Fruit fly (Drosophila melanogaster): ENCODE results near the gene CG3588.

DNA sequence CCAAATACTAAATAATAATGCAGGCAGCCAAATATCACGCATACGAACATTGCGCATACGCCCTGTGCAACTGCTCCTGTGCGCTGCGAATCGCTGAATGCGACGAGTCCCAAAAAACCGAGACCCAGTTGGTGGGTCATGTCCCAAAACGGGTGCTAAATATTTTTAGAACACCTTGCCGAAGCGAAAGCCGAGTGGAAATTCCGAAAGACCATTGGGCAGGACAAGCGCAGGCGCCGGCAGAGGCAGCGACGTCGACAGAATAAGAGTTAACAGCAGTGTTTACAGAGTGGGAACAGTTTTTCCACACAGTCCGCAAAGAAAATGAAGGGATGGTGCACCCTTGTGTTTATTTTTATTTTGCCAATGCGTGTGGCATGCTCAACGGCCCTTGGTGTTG lies 31.4 kb upstream of the CG3588 start:
- TF ChIP-seq insv (optimal IDR thresholded peaks at IDR 0.05) (no peak), Myc (optimal IDR thresholded peaks at IDR 0.05) (no peak), h (optimal IDR thresholded peaks at IDR 0.05) (no peak), Sin3A (optimal IDR thresholded peaks at IDR 0.05) (no peak), psq (optimal IDR thresholded peaks at IDR 0.05) (no peak)
